Fruit fly (Drosophila melanogaster) whole organism, embryonic: ENCODE results near the gene MFS9.

ENCODE experiments used
- CG1024 ChIP-seq: fragments of 200-800 bp; sonication (Bioruptor generic); IDR thresholded peaks from 2 replicates; pipeline ENCODE4 v1.3.6; 2022; ENCODE audit warnings: missing biosample characterization, missing genetic modification characterization
- CG10959 ChIP-seq: fragments of 200-800 bp; sonication (Bioruptor generic); IDR thresholded peaks from 2 replicates; pipeline ENCODE4 v1.3.6; 2022; ENCODE audit warnings: missing biosample characterization, missing genetic modification characterization
- CG11398 ChIP-seq: fragments of 200-800 bp; sonication (Bioruptor generic); optimal IDR thresholded peaks from 2 replicates; lab custom pipeline; 2016; ENCODE audit warnings: missing biosample characterization, missing genetic modification characterization
- CG13424 ChIP-seq: fragments of 200-800 bp; sonication (Bioruptor generic); optimal IDR thresholded peaks from 2 replicates; lab custom pipeline; 2019; ENCODE audit warnings: missing biosample characterization, mild to moderate bottlenecking, missing genetic modification characterization, moderate library complexity
- CG13775 ChIP-seq: fragments of 200-800 bp; sonication (Bioruptor generic); optimal IDR thresholded peaks from 3 replicates; lab custom pipeline; 2017; ENCODE audit warnings: missing biosample characterization, mild to moderate bottlenecking, missing genetic modification characterization
- CG15601 ChIP-seq: fragments of 200-800 bp; sonication (Bioruptor generic); optimal IDR thresholded peaks from 3 replicates; lab custom pipeline; 2019; ENCODE audit warnings: missing biosample characterization, mild to moderate bottlenecking, missing genetic modification characterization, moderate library complexity
- CG1647 ChIP-seq: fragments of 200-800 bp; sonication (Bioruptor generic); optimal IDR thresholded peaks from 3 replicates; lab custom pipeline; 2016; ENCODE audit warnings: missing biosample characterization, missing genetic modification characterization
- CG16779 ChIP-seq: fragments of 200-800 bp; sonication (Bioruptor generic); IDR thresholded peaks from 2 replicates; pipeline ENCODE4 v1.3.6; 2022; ENCODE audit warnings: missing biosample characterization, missing genetic modification characterization
- CG17361 ChIP-seq: fragments of 200-800 bp; sonication (Bioruptor generic); IDR thresholded peaks from 3 replicates; pipeline ENCODE4 v1.3.6; 2022; ENCODE audit warnings: missing biosample characterization, missing genetic modification characterization
- CG2120 ChIP-seq: fragments of 200-800 bp; sonication (Bioruptor generic); optimal IDR thresholded peaks from 3 replicates; lab custom pipeline; 2016; ENCODE audit warnings: missing biosample characterization, missing genetic modification characterization
- CG3065 ChIP-seq: fragments of 200-800 bp; sonication (Bioruptor generic); optimal IDR thresholded peaks from 2 replicates; lab custom pipeline; 2016; ENCODE audit warnings: missing biosample characterization, missing genetic modification characterization
- CG32772 ChIP-seq: fragments of 200-800 bp; sonication (Bioruptor generic); IDR thresholded peaks from 2 replicates; pipeline ENCODE4 v1.3.6; 2022; ENCODE audit warnings: missing biosample characterization, missing genetic modification characterization
- CG4820 ChIP-seq: fragments of 200-800 bp; sonication (Bioruptor generic); optimal IDR thresholded peaks from 3 replicates; lab custom pipeline; 2016; ENCODE audit warnings: missing biosample characterization, missing genetic modification characterization
- CG5180 ChIP-seq: fragments of 200-800 bp; sonication (Bioruptor generic); optimal IDR thresholded peaks from 3 replicates; lab custom pipeline; 2017; ENCODE audit warnings: missing biosample characterization, missing genetic modification characterization, mild to moderate bottlenecking, moderate library complexity, missing genetic modification reagents
- CG6654 ChIP-seq: fragments of 200-800 bp; sonication (Bioruptor generic); optimal IDR thresholded peaks from 2 replicates; lab custom pipeline; 2017; ENCODE audit warnings: missing biosample characterization, mild to moderate bottlenecking, missing genetic modification characterization
- CG7963 ChIP-seq: fragments of 200-800 bp; sonication (Bioruptor generic); IDR thresholded peaks from 3 replicates; pipeline ENCODE4 v1.3.6; 2022; ENCODE audit warnings: missing biosample characterization, missing genetic modification characterization; ENCODE audit not compliant: partially characterized antibody
- CG8089 ChIP-seq: fragments of 200-800 bp; sonication (Bioruptor generic); optimal IDR thresholded peaks from 3 replicates; lab custom pipeline; 2016; ENCODE audit warnings: missing biosample characterization, missing genetic modification characterization
- CG9609 ChIP-seq: fragments of 200-800 bp; sonication (Bioruptor generic); optimal IDR thresholded peaks from 3 replicates; lab custom pipeline; 2016; ENCODE audit warnings: missing biosample characterization, missing genetic modification characterization
- CTCF ChIP-seq: fragments of 200-800 bp; sonication (Bioruptor generic); optimal IDR thresholded peaks from 2 replicates; lab custom pipeline; 2017; ENCODE audit warnings: missing biosample characterization, mild to moderate bottlenecking, missing genetic modification characterization, moderate library complexity
- Chrac-16 ChIP-seq: fragments of 200-800 bp; sonication (Bioruptor generic); optimal IDR thresholded peaks from 3 replicates; lab custom pipeline; 2016; ENCODE audit warnings: missing biosample characterization, missing genetic modification characterization
- Drgx ChIP-seq: fragments of 200-800 bp; sonication (Bioruptor generic); IDR thresholded peaks from 2 replicates; pipeline ENCODE4 v1.3.6; 2022; ENCODE audit warnings: missing biosample characterization, missing genetic modification characterization
- Gsc ChIP-seq: fragments of 200-800 bp; sonication (Bioruptor generic); IDR thresholded peaks from 2 replicates; pipeline ENCODE4 v1.3.6; 2022; ENCODE audit warnings: missing biosample characterization, missing genetic modification characterization
- Gug ChIP-seq: fragments of 200-800 bp; sonication (Bioruptor generic); IDR thresholded peaks from 4 replicates; pipeline ENCODE4 v1.3.6; 2022; ENCODE audit warnings: missing biosample characterization, missing genetic modification characterization
- NC2β ChIP-seq: fragments of 200-800 bp; sonication (Bioruptor generic); optimal IDR thresholded peaks from 2 replicates; lab custom pipeline; 2016; ENCODE audit warnings: missing biosample characterization, missing genetic modification characterization
- Rfx ChIP-seq: fragments of 200-800 bp; sonication (Bioruptor generic); IDR thresholded peaks from 2 replicates; pipeline ENCODE4 v1.3.6; 2022; ENCODE audit warnings: missing biosample characterization, missing genetic modification characterization
- Scr ChIP-seq: fragments of 200-800 bp; sonication (Bioruptor generic); IDR thresholded peaks from 2 replicates; pipeline ENCODE4 v1.3.6; 2022; ENCODE audit warnings: missing biosample characterization, missing genetic modification characterization; ENCODE audit not compliant: partially characterized antibody
- Sin3A ChIP-seq: fragments of >200 bp; optimal IDR thresholded peaks from 2 replicates; lab custom pipeline; 2018
- TFAM ChIP-seq: fragments of 200-800 bp; sonication (Bioruptor generic); optimal IDR thresholded peaks from 2 replicates; lab custom pipeline; 2017; ENCODE audit warnings: missing biosample characterization, missing genetic modification characterization, inconsistent platforms
- ap ChIP-seq: fragments of 200-800 bp; sonication (Bioruptor generic); IDR thresholded peaks from 2 replicates; pipeline ENCODE4 v1.3.6; 2022; ENCODE audit warnings: missing biosample characterization, missing genetic modification characterization
- bcd ChIP-seq: fragments of 200-800 bp; sonication (Bioruptor generic); optimal IDR thresholded peaks from 2 replicates; lab custom pipeline; 2017; ENCODE audit warnings: missing biosample characterization, mild to moderate bottlenecking, missing genetic modification characterization
- bigmax ChIP-seq: fragments of 200-800 bp; sonication (Bioruptor generic); optimal IDR thresholded peaks from 2 replicates; lab custom pipeline; 2018; ENCODE audit warnings: missing biosample characterization, mild to moderate bottlenecking, missing genetic modification characterization
- chm ChIP-seq: fragments of 200-800 bp; sonication (Bioruptor generic); IDR thresholded peaks from 2 replicates; pipeline ENCODE4 v1.3.6; 2022; ENCODE audit warnings: missing biosample characterization, missing genetic modification characterization
- chn ChIP-seq: fragments of 200-800 bp; sonication (Bioruptor generic); optimal IDR thresholded peaks from 2 replicates; lab custom pipeline; 2016; ENCODE audit warnings: missing biosample characterization, missing genetic modification characterization
- dimm ChIP-seq: fragments of 200-800 bp; sonication (Bioruptor generic); IDR thresholded peaks from 2 replicates; pipeline ENCODE4 v1.3.6; 2022; ENCODE audit warnings: missing biosample characterization, missing genetic modification characterization
- dmrt11E ChIP-seq: fragments of 200-800 bp; sonication (Bioruptor generic); optimal IDR thresholded peaks from 3 replicates; lab custom pipeline; 2018; ENCODE audit warnings: missing biosample characterization, mild to moderate bottlenecking, missing genetic modification characterization, moderate library complexity
- dysf ChIP-seq: fragments of 200-800 bp; sonication (Bioruptor generic); IDR thresholded peaks from 3 replicates; pipeline ENCODE4 v1.3.6; 2022; ENCODE audit warnings: missing biosample characterization, missing genetic modification characterization
- gcm ChIP-seq: fragments of 200-800 bp; sonication (Bioruptor generic); optimal IDR thresholded peaks from 2 replicates; lab custom pipeline; 2019; ENCODE audit warnings: missing biosample characterization, mild to moderate bottlenecking, missing genetic modification characterization, moderate library complexity
- her ChIP-seq: fragments of 200-800 bp; sonication (Bioruptor generic); optimal IDR thresholded peaks from 2 replicates; lab custom pipeline; 2016; ENCODE audit warnings: missing biosample characterization, missing genetic modification characterization
- insv ChIP-seq, 2 experiments: fragments of 200-800 bp; sonication (Bioruptor generic); optimal IDR thresholded peaks; 3 replicates each; lab custom pipeline; 2016 to 2018; ENCODE audit warnings: missing biosample characterization in 2 of 2, missing genetic modification characterization in 2 of 2
- onecut ChIP-seq: fragments of 200-800 bp; sonication (Bioruptor generic); IDR thresholded peaks from 2 replicates; pipeline ENCODE4 v1.3.6; 2022; ENCODE audit warnings: missing biosample characterization, missing genetic modification characterization
- phol ChIP-seq: fragments of 200-800 bp; sonication (Bioruptor generic); optimal IDR thresholded peaks from 3 replicates; lab custom pipeline; 2018; ENCODE audit warnings: missing biosample characterization, mild to moderate bottlenecking, missing genetic modification characterization, moderate library complexity
- ranshi ChIP-seq: fragments of 200-800 bp; sonication (Bioruptor generic); IDR thresholded peaks from 2 replicates; pipeline ENCODE4 v1.3.6; 2022; ENCODE audit warnings: missing biosample characterization, missing genetic modification characterization
- repo ChIP-seq: fragments of 200-800 bp; sonication (Bioruptor generic); optimal IDR thresholded peaks from 2 replicates; lab custom pipeline; 2016; ENCODE audit warnings: missing biosample characterization, missing genetic modification characterization
- row ChIP-seq: fragments of 200-800 bp; sonication (Bioruptor generic); IDR thresholded peaks from 3 replicates; pipeline ENCODE4 v1.3.6; 2022; ENCODE audit warnings: missing biosample characterization, missing genetic modification characterization
- sens ChIP-seq: fragments of 200-800 bp; sonication (Bioruptor generic); peaks from one replicate; lab custom pipeline; 2016; ENCODE audit warnings: missing biosample characterization, missing genetic modification characterization
- sna ChIP-seq: fragments of 200-800 bp; sonication (Bioruptor generic); IDR thresholded peaks from 2 replicates; pipeline ENCODE4 v1.3.6; 2022; ENCODE audit warnings: missing biosample characterization, missing genetic modification characterization; ENCODE audit not compliant: partially characterized antibody
- sr ChIP-seq: fragments of 200-800 bp; sonication (Bioruptor generic); IDR thresholded peaks from 3 replicates; pipeline ENCODE4 v1.3.6; 2022; ENCODE audit warnings: missing biosample characterization, missing genetic modification characterization
- ssp ChIP-seq: fragments of 200-800 bp; sonication (Bioruptor generic); IDR thresholded peaks from 2 replicates; pipeline ENCODE4 v1.3.6; 2022; ENCODE audit warnings: missing biosample characterization, missing genetic modification characterization
- unpg ChIP-seq: fragments of 200-800 bp; sonication (Bioruptor generic); optimal IDR thresholded peaks from 3 replicates; lab custom pipeline; 2018; ENCODE audit warnings: missing biosample characterization, mild to moderate bottlenecking, missing genetic modification characterization, moderate library complexity
- zfh1 ChIP-seq: fragments of 200-800 bp; sonication (Bioruptor generic); IDR thresholded peaks from 3 replicates; pipeline ENCODE4 v1.3.6; 2022; ENCODE audit warnings: missing biosample characterization, missing genetic modification characterization

Gene MFS9

dm6 chr3R:20550632-20551486, 38.6 kb upstream of the MFS9 start (continued):
- peak; percentile 90 for TF ChIP-seq CG5180
- TF ChIP-seq CG13775 (GFP tag; lab: Kevin White, UChicago): peak; percentile 10
- TF ChIP-seq her (GFP tag; lab: Kevin White, UChicago): peak; percentile 32
- TF ChIP-seq CG4820 (GFP tag; lab: Kevin White, UChicago): no peak
- TF ChIP-seq chm (GFP tag; lab: Robert Waterston, UW): peak; percentile 85
- no peak; the same call in 1 of the 2 replicates for TF ChIP-seq CG10959 (GFP tag; lab: Robert Waterston, UW)
- TF ChIP-seq CG3065 (GFP tag; lab: Kevin White, UChicago): peak; percentile 26
- peak; percentile 83 for TF ChIP-seq sens (GFP tag; lab: Kevin White, UChicago)
- TF ChIP-seq TFAM (GFP tag; lab: Kevin White, UChicago): peak; percentile 55
- TF ChIP-seq phol (tag; lab: Kevin White, UChicago): no peak
- peak; percentile 47 for TF ChIP-seq bcd
- peak; percentile 24 for TF ChIP-seq CG8089 (GFP tag; lab: Kevin White, UChicago)
- peak; percentile 72 to 96 for TF ChIP-seq insv (GFP tag; optimal IDR thresholded peaks at IDR 0.05; lab: Kevin White, UChicago)
- no peak; the same call in 2 of the 3 replicates for TF ChIP-seq dysf
- TF ChIP-seq dimm (GFP tag; lab: Robert Waterston, UW): no peak
- TF ChIP-seq gcm (GFP tag; lab: Kevin White, UChicago): peak; percentile 81
- TF ChIP-seq Gug (GFP tag; lab: Robert Waterston, UW): peak; percentile 23; the same call in 1 of the 4 replicates
- TF ChIP-seq NC2β (GFP tag; lab: Kevin White, UChicago): peak; percentile 40
- TF ChIP-seq sr: peak; percentile 89
- peak; percentile 79 for TF ChIP-seq onecut (GFP tag; lab: Robert Waterston, UW)
- TF ChIP-seq CG2120 (GFP tag; lab: Kevin White, UChicago): no peak
- peak; percentile 2 for TF ChIP-seq CG6654 (GFP tag; lab: Kevin White, UChicago)
- peak; percentile 42 for TF ChIP-seq Rfx (GFP tag; lab: Robert Waterston, UW)
- TF ChIP-seq ap (GFP tag; lab: Robert Waterston, UW): peak; percentile 29; the same call in 1 of the 2 replicates
- TF ChIP-seq CG9609 (GFP tag; lab: Kevin White, UChicago): no peak
- TF ChIP-seq chn: peak; percentile 35
- peak; percentile 44; the same call in 1 of the 2 replicates for TF ChIP-seq ranshi (GFP tag; lab: Robert Waterston, UW)
- peak; percentile 76 for TF ChIP-seq sna
- peak; percentile 95 for TF ChIP-seq Scr (GFP tag; lab: Robert Waterston, UW)
- TF ChIP-seq CG1647 (GFP tag; lab: Kevin White, UChicago): peak; percentile 23
- TF ChIP-seq row (GFP tag; lab: Robert Waterston, UW): no peak; the same call in 2 of the 3 replicates
- no peak for TF ChIP-seq CG17361 (GFP tag; lab: Robert Waterston, UW)
- no peak for TF ChIP-seq Gsc (GFP tag; lab: Robert Waterston, UW)
- TF ChIP-seq Drgx (GFP tag; lab: Robert Waterston, UW): peak; percentile 27
- TF ChIP-seq ssp (GFP tag; lab: Robert Waterston, UW): no peak; the same call in 1 of the 2 replicates
- TF ChIP-seq CTCF: peak; percentile 19
- TF ChIP-seq CG13424 (tag; lab: Kevin White, UChicago): peak; percentile 69
- TF ChIP-seq bigmax: peak; percentile 49
- TF ChIP-seq CG32772: 0 out of 2 replicates have a peak, but pooled peaks have one; percentile 30
- TF ChIP-seq CG16779 (GFP tag; lab: Robert Waterston, UW): no peak
- peak; percentile 57 for TF ChIP-seq CG11398 (GFP tag; lab: Kevin White, UChicago)
- TF ChIP-seq CG15601 (tag; lab: Kevin White, UChicago): peak; percentile 89
- TF ChIP-seq dmrt11E (tag; lab: Kevin White, UChicago): peak; percentile 46
- TF ChIP-seq Chrac-16 (GFP tag; lab: Kevin White, UChicago): no peak
- TF ChIP-seq zfh1 (GFP tag; lab: Robert Waterston, UW): peak; percentile 60; the same call in 2 of the 3 replicates
- TF ChIP-seq repo (GFP tag; lab: Kevin White, UChicago): peak; percentile 42
- TF ChIP-seq CG7963: peak; percentile 96
- TF ChIP-seq Sin3A (lab: Kevin White, UChicago): peak; percentile 49
- peak; percentile 73 for TF ChIP-seq unpg (GFP tag; lab: Kevin White, UChicago)
- peak; percentile 22; the same call in 1 of the 2 replicates for TF ChIP-seq CG1024 (GFP tag; lab: Robert Waterston, UW)
